Worm (Caenorhabditis elegans): ENCODE results near the gene capg-2.

DNA sequence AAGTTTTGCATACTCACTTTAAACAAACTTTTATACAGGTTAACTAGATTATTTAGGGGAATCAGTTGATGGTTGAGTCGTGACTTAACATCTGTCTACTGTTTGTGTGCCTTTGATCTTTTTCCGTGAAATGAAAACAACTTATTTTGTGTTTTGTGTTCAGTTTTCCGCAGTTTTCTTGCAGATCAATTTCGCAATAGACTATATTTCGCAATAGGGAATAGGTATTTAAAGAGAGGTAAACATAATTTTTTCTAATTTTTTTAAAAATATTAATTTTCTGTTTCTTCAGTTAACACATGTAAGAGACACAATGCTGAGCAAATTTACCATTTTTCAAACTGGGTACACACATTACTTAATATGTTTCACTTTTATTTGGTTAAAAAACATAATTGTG is 10.3 kb upstream of the capg-2 start, which contains the start of gene tbb-6:
- TF ChIP-seq lin-13 (GFP tag; optimal IDR thresholded peaks at IDR 0.05) = no peak
- no peak for TF ChIP-seq skn-1 (tag; optimal IDR thresholded peaks at IDR 0.05)
- no peak for TF ChIP-seq snpc-4 (tag; optimal IDR thresholded peaks at IDR 0.05)
- no peak for TF ChIP-seq fos-1 (tag; optimal IDR thresholded peaks at IDR 0.05)
- no peak for TF ChIP-seq unc-62 (GFP tag; optimal IDR thresholded peaks at IDR 0.05)
- no peak for TF ChIP-seq nhr-12 (tag; optimal IDR thresholded peaks at IDR 0.05)
- no peak for TF ChIP-seq lsy-2 (tag; optimal IDR thresholded peaks at IDR 0.05)
